Fruit fly (Drosophila melanogaster) whole organism, embryonic: ENCODE measurements around the gene Mdh2.
A peak's percentile ranks its signal among the peaks of the same experiment; 100 is the strongest.

Experiments
- CG10147 ChIP-seq: fragments of 200-800 bp; sonication (Bioruptor generic); optimal IDR thresholded peaks from 2 replicates; lab custom pipeline; 2019; ENCODE audit warnings: missing biosample characterization, mild to moderate bottlenecking, missing genetic modification characterization, moderate library complexity
- CG10654 ChIP-seq: fragments of 200-800 bp; sonication (Bioruptor generic); optimal IDR thresholded peaks from 2 replicates; lab custom pipeline; 2016; ENCODE audit warnings: missing biosample characterization, missing genetic modification characterization
- CG11695 ChIP-seq: fragments of 200-800 bp; sonication (Bioruptor generic); IDR thresholded peaks from 3 replicates; pipeline ENCODE4 v1.3.6; 2022; ENCODE audit warnings: missing biosample characterization, missing genetic modification characterization
- CG14860 ChIP-seq: fragments of 200-800 bp; sonication (Bioruptor generic); IDR thresholded peaks from 3 replicates; pipeline ENCODE4 v1.3.6; 2022; ENCODE audit warnings: missing biosample characterization, missing genetic modification characterization; ENCODE audit not compliant: partially characterized antibody
- CG14965 ChIP-seq: fragments of 200-800 bp; sonication (Bioruptor generic); optimal IDR thresholded peaks from 2 replicates; lab custom pipeline; 2016; ENCODE audit warnings: missing biosample characterization, missing genetic modification characterization, borderline replicate concordance
- CG1529 ChIP-seq: fragments of 200-800 bp; sonication (Bioruptor generic); optimal IDR thresholded peaks from 3 replicates; lab custom pipeline; 2018; ENCODE audit warnings: missing biosample characterization, missing genetic modification characterization
- CG2120 ChIP-seq: fragments of 200-800 bp; sonication (Bioruptor generic); optimal IDR thresholded peaks from 3 replicates; lab custom pipeline; 2016; ENCODE audit warnings: missing biosample characterization, missing genetic modification characterization
- CG30403 ChIP-seq: fragments of 200-800 bp; sonication (Bioruptor generic); optimal IDR thresholded peaks from 3 replicates; lab custom pipeline; 2016; ENCODE audit warnings: missing biosample characterization, missing genetic modification characterization
- CG31441 ChIP-seq: fragments of 200-800 bp; sonication (Bioruptor generic); IDR thresholded peaks from 2 replicates; pipeline ENCODE4 v1.3.6; 2022; ENCODE audit warnings: missing biosample characterization, missing genetic modification characterization
- CG33557 ChIP-seq: fragments of 200-800 bp; sonication (Bioruptor generic); optimal IDR thresholded peaks from 2 replicates; lab custom pipeline; 2019; ENCODE audit warnings: missing biosample characterization, mild to moderate bottlenecking, missing genetic modification characterization, moderate library complexity
- CG34422 ChIP-seq: fragments of 200-800 bp; sonication (Bioruptor generic); IDR thresholded peaks from 3 replicates; pipeline ENCODE4 v1.3.6; 2022; ENCODE audit warnings: missing biosample characterization, missing genetic modification characterization
- CG6254 ChIP-seq: fragments of 200-800 bp; sonication (Bioruptor generic); optimal IDR thresholded peaks from 3 replicates; lab custom pipeline; 2017; ENCODE audit warnings: mild to moderate bottlenecking, missing biosample characterization, missing genetic modification reagents, missing genetic modification characterization
- CG7372 ChIP-seq: fragments of 200-800 bp; sonication (Bioruptor generic); IDR thresholded peaks from 2 replicates; pipeline ENCODE4 v1.3.6; 2022; ENCODE audit warnings: missing biosample characterization, missing genetic modification characterization
- CG8944 ChIP-seq: fragments of 200-800 bp; sonication (Bioruptor generic); optimal IDR thresholded peaks from 3 replicates; lab custom pipeline; 2016; ENCODE audit warnings: missing biosample characterization, missing genetic modification characterization
- CG9215 ChIP-seq: fragments of 200-800 bp; sonication (Bioruptor generic); IDR thresholded peaks from 2 replicates; pipeline ENCODE4 v1.3.6; 2022; ENCODE audit warnings: missing biosample characterization, missing genetic modification characterization
- CG9876 ChIP-seq: fragments of 200-800 bp; sonication (Bioruptor generic); optimal IDR thresholded peaks from 2 replicates; lab custom pipeline; 2016; ENCODE audit warnings: missing biosample characterization, missing genetic modification characterization
- CHES-1-like ChIP-seq: fragments of 200-800 bp; sonication (Bioruptor generic); optimal IDR thresholded peaks from 2 replicates; lab custom pipeline; 2016; ENCODE audit warnings: missing biosample characterization, missing genetic modification characterization
- Chrac-16 ChIP-seq: fragments of 200-800 bp; sonication (Bioruptor generic); optimal IDR thresholded peaks from 3 replicates; lab custom pipeline; 2016; ENCODE audit warnings: missing biosample characterization, missing genetic modification characterization
- D19B ChIP-seq: fragments of 200-800 bp; sonication (Bioruptor generic); optimal IDR thresholded peaks from 2 replicates; lab custom pipeline; 2017; ENCODE audit warnings: missing biosample characterization, mild to moderate bottlenecking, missing genetic modification characterization
- Dek ChIP-seq: fragments of 200-800 bp; sonication (Bioruptor generic); optimal IDR thresholded peaks from 3 replicates; lab custom pipeline; 2019; ENCODE audit warnings: missing biosample characterization, mild to moderate bottlenecking, missing genetic modification characterization, moderate library complexity
- Dp ChIP-seq: fragments of 200-800 bp; sonication (Bioruptor generic); optimal IDR thresholded peaks from 2 replicates; lab custom pipeline; 2018; ENCODE audit warnings: missing biosample characterization, mild to moderate bottlenecking, missing genetic modification characterization, moderate library complexity
- HmgZ ChIP-seq: fragments of 200-800 bp; sonication (Bioruptor generic); optimal IDR thresholded peaks from 2 replicates; lab custom pipeline; 2018; ENCODE audit warnings: missing biosample characterization, mild to moderate bottlenecking, missing genetic modification characterization
- Hmr ChIP-seq: fragments of 200-800 bp; sonication (Bioruptor generic); optimal IDR thresholded peaks from 3 replicates; lab custom pipeline; 2017; ENCODE audit warnings: mild to moderate bottlenecking, missing biosample characterization, missing genetic modification reagents, missing genetic modification characterization
- Hsf ChIP-seq: fragments of 200-800 bp; sonication (Bioruptor generic); optimal IDR thresholded peaks from 3 replicates; lab custom pipeline; 2016; ENCODE audit warnings: missing biosample characterization, missing genetic modification characterization
- Max ChIP-seq: fragments of 200-800 bp; sonication (Bioruptor generic); optimal IDR thresholded peaks from 2 replicates; lab custom pipeline; 2016; ENCODE audit warnings: missing biosample characterization, mild to moderate bottlenecking, missing genetic modification characterization
- Myb ChIP-seq: fragments of 200-800 bp; sonication (Bioruptor generic); optimal IDR thresholded peaks from 2 replicates; lab custom pipeline; 2016; ENCODE audit warnings: missing biosample characterization, missing genetic modification characterization
- Nf-YA ChIP-seq: fragments of 200-800 bp; sonication (Bioruptor generic); IDR thresholded peaks from 2 replicates; pipeline ENCODE4 v1.3.6; 2022; ENCODE audit warnings: missing biosample characterization, missing genetic modification characterization
- Opbp ChIP-seq: fragments of 200-800 bp; sonication (Bioruptor generic); IDR thresholded peaks from 3 replicates; pipeline ENCODE4 v1.3.6; 2022; ENCODE audit warnings: missing biosample characterization, missing genetic modification characterization; ENCODE audit not compliant: partially characterized antibody
- Sry-β ChIP-seq: fragments of 200-800 bp; sonication (Bioruptor generic); optimal IDR thresholded peaks from 2 replicates; lab custom pipeline; 2018; ENCODE audit warnings: missing biosample characterization, mild to moderate bottlenecking, missing genetic modification characterization, moderate library complexity
- Xbp1 ChIP-seq: fragments of 200-800 bp; sonication (Bioruptor generic); optimal IDR thresholded peaks from 3 replicates; lab custom pipeline; 2016; ENCODE audit warnings: missing biosample characterization, mild to moderate bottlenecking, missing genetic modification characterization
- ash1 ChIP-seq: fragments of 200-800 bp; sonication (Bioruptor generic); optimal IDR thresholded peaks from 2 replicates; lab custom pipeline; 2018; ENCODE audit warnings: missing biosample characterization, mild to moderate bottlenecking, missing genetic modification characterization
- bbx ChIP-seq: fragments of 200-800 bp; sonication (Bioruptor generic); IDR thresholded peaks from 2 replicates; pipeline ENCODE4 v1.3.6; 2022; ENCODE audit warnings: missing biosample characterization, missing genetic modification characterization; ENCODE audit not compliant: partially characterized antibody
- bigmax ChIP-seq: fragments of 200-800 bp; sonication (Bioruptor generic); optimal IDR thresholded peaks from 2 replicates; lab custom pipeline; 2018; ENCODE audit warnings: missing biosample characterization, mild to moderate bottlenecking, missing genetic modification characterization
- br ChIP-seq: fragments of >200 bp; optimal IDR thresholded peaks from 2 replicates; lab custom pipeline; 2017
- chif ChIP-seq, 2 experiments: fragments of 200-800 bp; sonication (Bioruptor generic); optimal IDR thresholded peaks; 3 replicates each; lab custom pipeline; 2016; ENCODE audit warnings: missing biosample characterization in 2 of 2, missing genetic modification characterization in 2 of 2
- chm ChIP-seq: fragments of 200-800 bp; sonication (Bioruptor generic); IDR thresholded peaks from 2 replicates; pipeline ENCODE4 v1.3.6; 2022; ENCODE audit warnings: missing biosample characterization, missing genetic modification characterization
- dmrt11E ChIP-seq: fragments of 200-800 bp; sonication (Bioruptor generic); optimal IDR thresholded peaks from 3 replicates; lab custom pipeline; 2018; ENCODE audit warnings: missing biosample characterization, mild to moderate bottlenecking, missing genetic modification characterization, moderate library complexity
- ems ChIP-seq: fragments of 200-800 bp; sonication (Bioruptor generic); optimal IDR thresholded peaks from 3 replicates; lab custom pipeline; 2016; ENCODE audit warnings: missing biosample characterization, missing genetic modification characterization
- eyg ChIP-seq: fragments of 200-800 bp; sonication (Bioruptor generic); optimal IDR thresholded peaks from 3 replicates; lab custom pipeline; 2016; ENCODE audit warnings: missing biosample characterization, missing genetic modification characterization
- fu2 ChIP-seq: fragments of 200-800 bp; sonication (Bioruptor generic); optimal IDR thresholded peaks from 2 replicates; lab custom pipeline; 2016; ENCODE audit warnings: missing biosample characterization, missing genetic modification characterization
- jigr1 ChIP-seq: fragments of 200-800 bp; sonication (Bioruptor generic); IDR thresholded peaks from 3 replicates; pipeline ENCODE4 v1.3.6; 2022; ENCODE audit warnings: missing biosample characterization, missing genetic modification characterization
- nau ChIP-seq: fragments of 200-800 bp; sonication (Bioruptor generic); optimal IDR thresholded peaks from 3 replicates; lab custom pipeline; 2017; ENCODE audit warnings: missing biosample characterization, mild to moderate bottlenecking, missing genetic modification characterization, missing genetic modification reagents
- psq ChIP-seq: fragments of 200-800 bp; sonication (Bioruptor generic); optimal IDR thresholded peaks from 2 replicates; lab custom pipeline; 2017; ENCODE audit warnings: missing biosample characterization, missing genetic modification characterization
- pzg ChIP-seq: fragments of 200-800 bp; sonication (Bioruptor generic); optimal IDR thresholded peaks from 3 replicates; lab custom pipeline; 2018; ENCODE audit warnings: missing biosample characterization, mild to moderate bottlenecking, missing genetic modification characterization, moderate library complexity
- repo ChIP-seq: fragments of 200-800 bp; sonication (Bioruptor generic); optimal IDR thresholded peaks from 2 replicates; lab custom pipeline; 2016; ENCODE audit warnings: missing biosample characterization, missing genetic modification characterization
- sisA ChIP-seq: fragments of 200-800 bp; sonication (Bioruptor generic); IDR thresholded peaks from 2 replicates; pipeline ENCODE4 v1.3.6; 2022; ENCODE audit warnings: missing biosample characterization, missing genetic modification characterization
- slbo ChIP-seq: fragments of 200-800 bp; sonication (Bioruptor generic); IDR thresholded peaks from 2 replicates; pipeline ENCODE4 v1.3.6; 2022; ENCODE audit warnings: missing biosample characterization, missing genetic modification characterization
- tll ChIP-seq, 2 experiments: fragments of 200-800 bp in 1 of 2; fragments of >200 bp in 1 of 2; sonication (Bioruptor generic) in 1 of 2; optimal IDR thresholded peaks; 2 replicates each; lab custom pipeline; 2017 to 2019; ENCODE audit warnings: missing biosample characterization in 2 of 2, missing genetic modification characterization in 2 of 2, mild to moderate bottlenecking in 1 of 2, moderate library complexity in 1 of 2
- usp ChIP-seq: fragments of >200 bp; optimal IDR thresholded peaks from 2 replicates; lab custom pipeline; 2017; ENCODE audit warnings: missing biosample characterization, missing genetic modification characterization
- yki ChIP-seq: fragments of >200 bp; optimal IDR thresholded peaks from 3 replicates; lab custom pipeline; 2018

Gene Mdh2

dm6 chr3R:18198518-18199118, 27.6 kb upstream of the Mdh2 start (continued):
- no peak for TF ChIP-seq Opbp (GFP tag; lab: Robert Waterston, UW)
- peak; percentile 53 for TF ChIP-seq ems (GFP tag; lab: Kevin White, UChicago)
- no peak for TF ChIP-seq CG33557 (GFP tag; lab: Kevin White, UChicago)
- no peak for TF ChIP-seq ash1 (GFP tag; lab: Kevin White, UChicago)
- peak; percentile 72 for TF ChIP-seq nau (GFP tag; lab: Kevin White, UChicago)
- TF ChIP-seq CG8944 (GFP tag; lab: Kevin White, UChicago): no peak
- no peak for TF ChIP-seq pzg
- TF ChIP-seq CG7372 (GFP tag; lab: Robert Waterston, UW): no peak
- no peak for TF ChIP-seq Dp (GFP tag; lab: Kevin White, UChicago)
- TF ChIP-seq fu2 (GFP tag; lab: Kevin White, UChicago): no peak
- no peak for TF ChIP-seq CG30403 (GFP tag; lab: Kevin White, UChicago)
- TF ChIP-seq Chrac-16: no peak
- peak; percentile 32 for TF ChIP-seq repo (GFP tag; lab: Kevin White, UChicago)
- peak; percentile 4 for TF ChIP-seq Max (GFP tag; lab: Kevin White, UChicago)
- TF ChIP-seq D19B (GFP tag; lab: Kevin White, UChicago): no peak
- TF ChIP-seq CG9876 (GFP tag; lab: Kevin White, UChicago): no peak
- no peak for TF ChIP-seq CG14860 (GFP tag; lab: Robert Waterston, UW)
- peak; percentile 44 for TF ChIP-seq CHES-1-like (GFP tag; lab: Kevin White, UChicago)
- no peak for TF ChIP-seq br (lab: Kevin White, UChicago)
- TF ChIP-seq eyg (GFP tag; lab: Kevin White, UChicago): peak; percentile 27
- no peak for TF ChIP-seq CG14965 (GFP tag; lab: Kevin White, UChicago)
- TF ChIP-seq CG1529: no peak
- no peak for TF ChIP-seq Myb (GFP tag; lab: Kevin White, UChicago)
- peak; percentile 98 for TF ChIP-seq yki (lab: Kevin White, UChicago)
- TF ChIP-seq tll (GFP tag; optimal IDR thresholded peaks at IDR 0.05; lab: Kevin White, UChicago): peak in 1 of 2 experiments; percentile 70
- TF ChIP-seq bigmax (GFP tag; lab: Kevin White, UChicago): no peak
- TF ChIP-seq CG11695: no peak

- TF ChIP-seq bbx (GFP tag; lab: Robert Waterston, UW): no peak
- TF ChIP-seq CG6254 (GFP tag; lab: Kevin White, UChicago): no peak
- peak; percentile 92 for TF ChIP-seq psq (GFP tag; lab: Kevin White, UChicago)
- TF ChIP-seq HmgZ (tag; lab: Kevin White, UChicago): no peak
- TF ChIP-seq CG2120 (GFP tag; lab: Kevin White, UChicago): peak; percentile 33
- no peak for TF ChIP-seq slbo
- no peak for TF ChIP-seq Sry-β (GFP tag; lab: Kevin White, UChicago)
- TF ChIP-seq Myb (GFP tag; lab: Kevin White, UChicago): no peak
- TF ChIP-seq jigr1 (GFP tag; lab: Robert Waterston, UW): no peak
- no peak for TF ChIP-seq dmrt11E (tag; lab: Kevin White, UChicago)
- no peak for TF ChIP-seq sisA (GFP tag; lab: Robert Waterston, UW)
- TF ChIP-seq CG31441 (GFP tag; lab: Robert Waterston, UW): no peak
- no peak for TF ChIP-seq chif (GFP tag; optimal IDR thresholded peaks at IDR 0.05; lab: Kevin White, UChicago)
- no peak for TF ChIP-seq CG34422
- TF ChIP-seq CG9215 (GFP tag; lab: Robert Waterston, UW): no peak
- TF ChIP-seq Hmr: peak; percentile 54
- TF ChIP-seq Xbp1 (GFP tag; lab: Kevin White, UChicago): peak; percentile 3
- peak; percentile 12 for TF ChIP-seq CG10147 (GFP tag; lab: Kevin White, UChicago)
- TF ChIP-seq usp: no peak
- TF ChIP-seq Hsf: peak; percentile 11
- TF ChIP-seq CG10654 (GFP tag; lab: Kevin White, UChicago): no peak
- no peak for TF ChIP-seq Dek (tag; lab: Kevin White, UChicago)
- no peak for TF ChIP-seq CG11695
- no peak for TF ChIP-seq chm (GFP tag; lab: Robert Waterston, UW)
- TF ChIP-seq Nf-YA (GFP tag; lab: Robert Waterston, UW): no peak
These were observed 26.9 kb upstream of the Mdh2 start, which contains the start of the genes Ssdp and CG7985 for dm6 chr3R:18199177-18199884. Ssdp (minus strand) TSS chr3R:18199595. CG7985 (plus strand) TSS chr3R:18199857.
